Fruit fly (Drosophila melanogaster): ENCODE measurements around the gene CG31937.

Gene CG31937

dm6 chr2L:1710224-1710623, 19.5 kb upstream of the CG31937 start, which contains the start of the genes CG17660 and mRpL48 (continued):
- no peak for TF ChIP-seq dysf (GFP tag; IDR thresholded peaks at IDR 0.05)
- no peak for TF ChIP-seq CG10543 (GFP tag; optimal IDR thresholded peaks at IDR 0.05)
- TF ChIP-seq Mrtf (GFP tag; IDR thresholded peaks at IDR 0.05), result peak; percentile 13; the same call in 1 of the 3 replicates
- TF ChIP-seq CG11696 (GFP tag; IDR thresholded peaks at IDR 0.05), result no peak
- no peak for TF ChIP-seq ara (GFP tag; IDR thresholded peaks at IDR 0.05)
- no peak for TF ChIP-seq CG11504 (tag; optimal IDR thresholded peaks at IDR 0.05)
- no peak for TF ChIP-seq D (optimal IDR thresholded peaks at IDR 0.05)
- no peak for TF ChIP-seq D (GFP tag; optimal IDR thresholded peaks at IDR 0.05)
- TF ChIP-seq CG31224 (GFP tag; IDR thresholded peaks at IDR 0.05), result no peak
- TF ChIP-seq CG4730 (GFP tag; IDR thresholded peaks at IDR 0.05), result no peak
- peak; percentile 7 for TF ChIP-seq disco-r (GFP tag; optimal IDR thresholded peaks at IDR 0.05)
- no peak for TF ChIP-seq slbo (GFP tag; IDR thresholded peaks at IDR 0.05)
- TF ChIP-seq jing (GFP tag; optimal IDR thresholded peaks at IDR 0.05), result no peak
- TF ChIP-seq dmrt99B (tag; optimal IDR thresholded peaks at IDR 0.05), result no peak
- no peak for TF ChIP-seq peb (GFP tag; IDR thresholded peaks at IDR 0.05)
- no peak for TF ChIP-seq Ada2b (GFP tag; IDR thresholded peaks at IDR 0.05)
- TF ChIP-seq odd (GFP tag; optimal IDR thresholded peaks at IDR 0.05), result no peak
- TF ChIP-seq ind (GFP tag; optimal IDR thresholded peaks at IDR 0.05), result no peak
- TF ChIP-seq H2.0 (GFP tag; IDR thresholded peaks at IDR 0.05), result no peak
- no peak for TF ChIP-seq cwo (GFP tag; optimal IDR thresholded peaks at IDR 0.05)
- no peak for TF ChIP-seq Tbp (GFP tag; optimal IDR thresholded peaks at IDR 0.05)
- peak; percentile 70 for TF ChIP-seq vvl (GFP tag; IDR thresholded peaks at IDR 0.05)
- TF ChIP-seq CG13894 (tag; optimal IDR thresholded peaks at IDR 0.05), result no peak
- TF ChIP-seq CG1024 (GFP tag; IDR thresholded peaks at IDR 0.05), result no peak
- peak; percentile 42 for TF ChIP-seq CG2120 (GFP tag; optimal IDR thresholded peaks at IDR 0.05)
- TF ChIP-seq Side (GFP tag; optimal IDR thresholded peaks at IDR 0.05), result no peak
- no peak for TF ChIP-seq ase (GFP tag; IDR thresholded peaks at IDR 0.05)
- no peak for TF ChIP-seq CG15073 (GFP tag; optimal IDR thresholded peaks at IDR 0.05)
- no peak for TF ChIP-seq CG13123 (GFP tag; optimal IDR thresholded peaks at IDR 0.05)
- no peak for TF ChIP-seq CG6765 (GFP tag; optimal IDR thresholded peaks at IDR 0.05)
- no peak for TF ChIP-seq bowl (GFP tag; IDR thresholded peaks at IDR 0.05)
- no peak for TF ChIP-seq CG32772 (GFP tag; IDR thresholded peaks at IDR 0.05)
- peak; percentile 2 for TF ChIP-seq CG17912 (GFP tag; optimal IDR thresholded peaks at IDR 0.05)
- TF ChIP-seq nmo (GFP tag; optimal IDR thresholded peaks at IDR 0.05), result peak; percentile 49
- TF ChIP-seq CG6791 (GFP tag; IDR thresholded peaks at IDR 0.05; ENCODE audit: partially characterized antibody), result peak; percentile 84
- TF ChIP-seq Sin3A (optimal IDR thresholded peaks at IDR 0.05), result peak; percentile 65
- TF ChIP-seq schlank (tag; optimal IDR thresholded peaks at IDR 0.05), result no peak
- TF ChIP-seq Blimp-1 (GFP tag; optimal IDR thresholded peaks at IDR 0.05), result no peak
- TF ChIP-seq da (GFP tag; optimal IDR thresholded peaks at IDR 0.05), result no peak
- no peak for TF ChIP-seq Elba2 (GFP tag; optimal IDR thresholded peaks at IDR 0.05)
- TF ChIP-seq CG1602 (GFP tag; optimal IDR thresholded peaks at IDR 0.05), result no peak
- TF ChIP-seq esg (GFP tag; conservative IDR thresholded peaks at IDR 0.05), result no peak
- no peak for TF ChIP-seq CG8478 (optimal IDR thresholded peaks at IDR 0.05)
- no peak for TF ChIP-seq CG11085 (GFP tag; IDR thresholded peaks at IDR 0.05)
- no peak for TF ChIP-seq CG7839 (tag; optimal IDR thresholded peaks at IDR 0.05)
- no peak for TF ChIP-seq pan (optimal IDR thresholded peaks at IDR 0.05)
- TF ChIP-seq pan (GFP tag; optimal IDR thresholded peaks at IDR 0.05 in 1 of 2, IDR thresholded peaks at IDR 0.05 in 1 of 2), result peak in 1 of 2 experiments; percentile 15
- no peak for TF ChIP-seq CG13424 (tag; optimal IDR thresholded peaks at IDR 0.05)
- no peak for TF ChIP-seq CkIIα-i1 (GFP tag; IDR thresholded peaks at IDR 0.05)
- no peak for TF ChIP-seq CG7786 (GFP tag; optimal IDR thresholded peaks at IDR 0.05)
- no peak for TF ChIP-seq CG8924 (tag; optimal IDR thresholded peaks at IDR 0.05)
- TF ChIP-seq Fer1 (GFP tag; optimal IDR thresholded peaks at IDR 0.05), result peak; percentile 41
- TF ChIP-seq sc (optimal IDR thresholded peaks at IDR 0.05), result no peak
- no peak for TF ChIP-seq sc (GFP tag; optimal IDR thresholded peaks at IDR 0.05)

Measured in whole organism, embryonic.